Worm (Caenorhabditis elegans) whole organism, late embryonic: Measurements from ENCODE around the gene mvk-1.

Experiments
- K02D7.2 ChIP-seq: sonication (generic microtip); optimal IDR thresholded peaks from 2 replicates; lab custom pipeline; 2017; ENCODE audit warnings: mild to moderate bottlenecking, missing genetic modification characterization, missing compliant biosample characterization
- K09A11.1 ChIP-seq: sonication (generic microtip); optimal IDR thresholded peaks from 2 replicates; lab custom pipeline; 2017; ENCODE audit warnings: antibody characterized with exemption, mild to moderate bottlenecking, missing genetic modification characterization, missing compliant biosample characterization; ENCODE audit not compliant: insufficient read depth
- ahr-1 ChIP-seq: sonication (generic microtip); optimal IDR thresholded peaks from 2 replicates; lab custom pipeline; 2016; ENCODE audit warnings: missing genetic modification characterization, missing compliant biosample characterization
- ama-1 ChIP-seq: fragments of 150-350 bp; optimal IDR thresholded peaks from 2 replicates; lab custom pipeline; 2014
- ceh-14 ChIP-seq: sonication (generic microtip); optimal IDR thresholded peaks from 2 replicates; lab custom pipeline; 2016; ENCODE audit warnings: missing genotype, missing genetic modification characterization, missing compliant biosample characterization
- ceh-18 ChIP-seq: sonication (generic microtip); optimal IDR thresholded peaks from 2 replicates; lab custom pipeline; 2016; ENCODE audit warnings: missing genetic modification characterization, missing compliant biosample characterization
- ceh-2 ChIP-seq: sonication (generic microtip); optimal IDR thresholded peaks from 2 replicates; lab custom pipeline; 2016; ENCODE audit warnings: missing genotype, missing genetic modification characterization, missing compliant biosample characterization
- ceh-31 ChIP-seq: sonication (generic microtip); optimal IDR thresholded peaks from 2 replicates; lab custom pipeline; 2016; ENCODE audit warnings: missing genetic modification characterization, missing compliant biosample characterization
- ceh-34 ChIP-seq: sonication (generic microtip); optimal IDR thresholded peaks from 2 replicates; lab custom pipeline; 2016; ENCODE audit warnings: mild to moderate bottlenecking, missing genetic modification characterization, missing compliant biosample characterization
- ceh-45 ChIP-seq: fragments of 200-800 bp; sonication (Bioruptor generic); IDR thresholded peaks from 2 replicates; pipeline ENCODE4 v1.3.6; 2022; ENCODE audit warnings: missing genetic modification reagents, missing genetic modification characterization, missing compliant biosample characterization
- elt-2 ChIP-seq: sonication (generic microtip); optimal IDR thresholded peaks from 2 replicates; lab custom pipeline; 2016; ENCODE audit warnings: missing genetic modification reagents, missing genetic modification characterization, missing compliant biosample characterization
- fkh-6 ChIP-seq: sonication (generic microtip); optimal IDR thresholded peaks from 2 replicates; lab custom pipeline; 2016; ENCODE audit warnings: missing genetic modification characterization, missing compliant biosample characterization
- hlh-13 ChIP-seq: fragments of 200-800 bp; sonication (Bioruptor generic); optimal IDR thresholded peaks from 2 replicates; lab custom pipeline; 2018; ENCODE audit warnings: mild to moderate bottlenecking, missing genetic modification characterization, missing compliant biosample characterization
- hlh-15 ChIP-seq: sonication (generic microtip); optimal IDR thresholded peaks from 2 replicates; lab custom pipeline; 2016; ENCODE audit warnings: missing genetic modification characterization, missing compliant biosample characterization
- hlh-8 ChIP-seq: sonication (generic microtip); optimal IDR thresholded peaks from 2 replicates; lab custom pipeline; 2016; ENCODE audit warnings: missing genotype, missing genetic modification characterization, missing compliant biosample characterization
- nfya-1 ChIP-seq: sonication (generic microtip); optimal IDR thresholded peaks from 2 replicates; lab custom pipeline; 2017; ENCODE audit warnings: missing genetic modification characterization, mild to moderate bottlenecking, missing compliant biosample characterization, antibody characterized with exemption, moderate library complexity
- npax-4 ChIP-seq: sonication (generic microtip); optimal IDR thresholded peaks from 2 replicates; lab custom pipeline; 2016; ENCODE audit warnings: missing genetic modification characterization, missing compliant biosample characterization
- odd-2 ChIP-seq: sonication (generic microtip); optimal IDR thresholded peaks from 2 replicates; lab custom pipeline; 2017; ENCODE audit warnings: antibody characterized with exemption, mild to moderate bottlenecking, missing genetic modification characterization, missing compliant biosample characterization
- pag-3 ChIP-seq: sonication (generic microtip); optimal IDR thresholded peaks from 2 replicates; lab custom pipeline; 2016; ENCODE audit warnings: missing compliant biosample characterization, missing genetic modification characterization, borderline replicate concordance
- pax-1 ChIP-seq: fragments of 150-350 bp; optimal IDR thresholded peaks from 2 replicates; lab custom pipeline; 2014; ENCODE audit warnings: missing biosample characterization, missing genetic modification characterization
- pha-2 ChIP-seq: sonication (generic microtip); optimal IDR thresholded peaks from 2 replicates; lab custom pipeline; 2017; ENCODE audit warnings: mild to moderate bottlenecking, missing genetic modification characterization, missing compliant biosample characterization
- pha-4 ChIP-seq: fragments of 150-350 bp; optimal IDR thresholded peaks from 2 replicates; lab custom pipeline; 2018; ENCODE audit warnings: missing biosample characterization, missing genetic modification reagents, missing genetic modification characterization
- pqm-1 ChIP-seq: sonication (generic microtip); optimal IDR thresholded peaks from 2 replicates; lab custom pipeline; 2016; ENCODE audit warnings: missing genetic modification characterization, missing compliant biosample characterization
- pros-1 ChIP-seq: fragments of 150-350 bp; optimal IDR thresholded peaks from 2 replicates; lab custom pipeline; 2014; ENCODE audit warnings: missing biosample characterization, missing genetic modification reagents, missing genetic modification characterization
- rnt-1 ChIP-seq: sonication (generic microtip); optimal IDR thresholded peaks from 2 replicates; lab custom pipeline; 2016; ENCODE audit warnings: missing genetic modification characterization, missing compliant biosample characterization
- sox-2 ChIP-seq: fragments of 200-800 bp; sonication (Bioruptor generic); IDR thresholded peaks from 2 replicates; pipeline ENCODE4 v1.3.6; 2022; ENCODE audit warnings: missing genetic modification reagents, missing genetic modification characterization, missing compliant biosample characterization
- tbx-2 ChIP-seq: sonication (generic microtip); optimal IDR thresholded peaks from 2 replicates; lab custom pipeline; 2016; ENCODE audit warnings: missing genetic modification characterization, missing compliant biosample characterization
- tbx-7 ChIP-seq: sonication (generic microtip); optimal IDR thresholded peaks from 2 replicates; lab custom pipeline; 2016; ENCODE audit warnings: missing genotype, missing genetic modification characterization, missing compliant biosample characterization
- ttx-3 ChIP-seq: sonication (generic microtip); optimal IDR thresholded peaks from 2 replicates; lab custom pipeline; 2016; ENCODE audit warnings: missing genetic modification reagents, missing genetic modification characterization, missing compliant biosample characterization
- unc-3 ChIP-seq, 2 experiments: fragments of 200-800 bp in 1 of 2; sonication (Bioruptor generic) in 1 of 2; sonication (generic microtip) in 1 of 2; conservative IDR thresholded peaks in 1 of 2; optimal IDR thresholded peaks in 1 of 2; 2 replicates each; pipeline versions ENCODE4 v1.3.6 to Lab custom; 2016 to 2022; ENCODE audit warnings: missing compliant biosample characterization in 2 of 2, missing genetic modification characterization in 2 of 2, missing genetic modification reagents in 1 of 2
- unc-55 ChIP-seq: sonication (generic microtip); optimal IDR thresholded peaks from 2 replicates; lab custom pipeline; 2017; ENCODE audit warnings: missing biosample characterization, missing genetic modification reagents, missing genetic modification characterization
- ztf-16 ChIP-seq: sonication (generic microtip); optimal IDR thresholded peaks from 2 replicates; lab custom pipeline; 2017; ENCODE audit warnings: missing genetic modification characterization, missing compliant biosample characterization

The mvk-1 gene

ce11 chrIII:6170038-6170437, 34.0 kb upstream of the mvk-1 start:
- no peak for TF ChIP-seq tbx-7 (tag; lab: Kevin White, UChicago)
- peak; percentile 35 for TF ChIP-seq nfya-1 (tag; lab: Kevin White, UChicago)
- peak; percentile 72 for TF ChIP-seq pax-1 (tag; lab: Kevin White, UChicago)
- peak; percentile 42 for TF ChIP-seq rnt-1
- TF ChIP-seq pqm-1 (tag; lab: Kevin White, UChicago), result no peak
- TF ChIP-seq unc-55, result peak; percentile 44
- TF ChIP-seq ceh-18, result peak; percentile 45
- TF ChIP-seq ceh-31 (tag; lab: Kevin White, UChicago), result peak; percentile 31

- TF ChIP-seq npax-4 (no peak), pqm-1 (tag; lab: Kevin White, UChicago) (no peak), nfya-1 (tag; lab: Kevin White, UChicago) (no peak), unc-3 (GFP tag; conservative IDR thresholded peaks at IDR 0.05; lab: Robert Waterston, UW) (no peak), unc-3 (tag; optimal IDR thresholded peaks at IDR 0.05; lab: Kevin White, UChicago) (no peak), hlh-15 (no peak), tbx-2 (tag; lab: Kevin White, UChicago) (no peak), ceh-2 (no peak), ahr-1 (no peak), pros-1 (tag; lab: Kevin White, UChicago) (no peak), ceh-34 (tag; lab: Kevin White, UChicago) (no peak), K02D7.2 (tag; lab: Kevin White, UChicago) (no peak)
These were observed 32.6 kb upstream of the mvk-1 start, which contains the start of gene efk-1 for ce11 chrIII:6168497-6169227. efk-1 (minus strand) TSS chrIII:6168547.

ce11 chrIII:6166634-6167033, 30.6 kb upstream of the mvk-1 start:
- TF ChIP-seq ttx-3 (tag; lab: Kevin White, UChicago) (no peak), ceh-2 (no peak), K09A11.1 (tag; lab: Kevin White, UChicago) (no peak), fkh-6 (tag; lab: Kevin White, UChicago) (no peak), hlh-8 (tag; lab: Kevin White, UChicago) (no peak), pha-4 (no peak)

- TF ChIP-seq rnt-1 (no peak), pha-2 (tag; lab: Kevin White, UChicago) (no peak), ceh-14 (tag; lab: Kevin White, UChicago) (no peak), pag-3 (tag; lab: Kevin White, UChicago) (no peak), odd-2 (tag; lab: Kevin White, UChicago) (no peak), fkh-6 (tag; lab: Kevin White, UChicago) (no peak), hlh-13 (GFP tag; lab: Kevin White, UChicago) (no peak), ztf-16 (tag; lab: Kevin White, UChicago) (no peak), ceh-34 (tag; lab: Kevin White, UChicago) (no peak), nfya-1 (tag; lab: Kevin White, UChicago) (no peak), ceh-45 (no peak), sox-2 (GFP tag; lab: Robert Waterston, UW) (no peak)
These were observed 29.2 kb upstream of the mvk-1 start for ce11 chrIII:6165240-6165639.

ce11 chrIII:6164253-6164971, 28.3 kb upstream of the mvk-1 start, which contains the start of gene F42A10.9:
F42A10.9 (plus strand) TSS chrIII:6164573.
- TF ChIP-seq elt-2 (peak; percentile 18), ceh-45 (no peak), odd-2 (tag; lab: Kevin White, UChicago) (no peak), ama-1 (lab: Kevin White, UChicago) (no peak)
- TF ChIP-seq, all 69 proteins: peak for 1
